Worm (Caenorhabditis elegans): ENCODE data around the gene str-188.

ce11 chrV:9754459-9754858, 38.0 kb downstream of the str-188 start, which contains the start of gene F58E6.5:
- TF ChIP-seq klf-2 (GFP tag; conservative IDR thresholded peaks at IDR 0.05) = no peak
- no peak for TF ChIP-seq tab-1 (GFP tag; IDR thresholded peaks at IDR 0.05)
- TF ChIP-seq cog-1 (tag; optimal IDR thresholded peaks at IDR 0.05) = no peak
- TF ChIP-seq ztf-29 (GFP tag; IDR thresholded peaks at IDR 0.05) = no peak
- TF ChIP-seq flt-1 (GFP tag; IDR thresholded peaks at IDR 0.05) = no peak
- TF ChIP-seq ztf-23 (GFP tag; IDR thresholded peaks at IDR 0.05) = no peak
- TF ChIP-seq ref-1 (GFP tag; conservative IDR thresholded peaks at IDR 0.05) = no peak
- no peak for TF ChIP-seq med-1 (GFP tag; optimal IDR thresholded peaks at IDR 0.05; ENCODE audit: insufficient read depth)
